Worm (Caenorhabditis elegans): Measurements from ENCODE around the gene srt-38.

Gene srt-38

DNA sequence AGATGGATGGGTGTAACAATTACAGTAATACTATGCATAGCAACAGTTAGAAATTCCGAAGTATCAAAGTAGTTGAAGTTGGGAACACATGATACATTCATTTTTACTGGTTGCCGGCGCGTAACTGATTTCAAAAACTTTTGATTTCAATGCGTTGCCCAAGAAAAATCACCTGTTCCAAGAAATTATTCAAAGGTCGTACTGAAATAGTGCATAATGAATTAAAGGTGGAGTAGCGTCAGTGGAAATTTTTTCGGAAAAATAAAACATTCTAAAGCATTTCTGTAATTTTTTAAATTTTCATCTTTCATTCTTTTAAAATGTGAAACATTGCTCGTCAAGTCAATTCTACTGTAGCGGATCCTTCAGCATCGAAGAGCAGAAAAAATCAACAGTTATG, 30.9 kb downstream of the srt-38 start, which contains the start of gene srh-204:
Gene srh-204, minus strand, starts transcription at position 101 of the 400 bp plus-strand sequence.
- TF ChIP-seq zfp-2 (tag; optimal IDR thresholded peaks at IDR 0.05) (no peak), hif-1 (tag; optimal IDR thresholded peaks at IDR 0.05) (no peak), lin-13 (GFP tag; optimal IDR thresholded peaks at IDR 0.05) (no peak), aha-1 (tag) (peak; percentile 86)

- TF ChIP-seq fkh-10 (GFP tag; optimal IDR thresholded peaks at IDR 0.05) = no peak
- no peak for TF ChIP-seq lin-39 (tag; optimal IDR thresholded peaks at IDR 0.05)
- no peak for TF ChIP-seq nhr-10 (tag; optimal IDR thresholded peaks at IDR 0.05)
- TF ChIP-seq jun-1 (tag; optimal IDR thresholded peaks at IDR 0.05) = no peak
- no peak for TF ChIP-seq fos-1 (tag; optimal IDR thresholded peaks at IDR 0.05)
These were observed 35.0 kb downstream of the srt-38 start, which contains the start of gene nlp-13 for ce11 chrV:4236118-4236517. nlp-13 (plus strand) TSS chrV:4236418.
